Worm (Caenorhabditis elegans) whole organism, L4 larva: ENCODE results near the gene rpoa-49.

Experiments used
- ZK337.2 ChIP-seq: fragments of 200-800 bp; sonication (Bioruptor generic); IDR thresholded peaks from 2 replicates; pipeline ENCODE4 v1.3.6; 2022; ENCODE audit warnings: missing genetic modification reagents, missing genetic modification characterization, missing compliant biosample characterization
- egl-27 ChIP-seq: sonication (generic microtip); optimal IDR thresholded peaks from 3 replicates; lab custom pipeline; 2017; ENCODE audit warnings: missing biosample characterization, missing genetic modification reagents, missing genetic modification characterization
- hlh-30 ChIP-seq: sonication (generic microtip); optimal IDR thresholded peaks from 2 replicates; lab custom pipeline; 2017; ENCODE audit warnings: antibody characterized with exemption, mild to moderate bottlenecking, missing genetic modification characterization, missing compliant biosample characterization; ENCODE audit not compliant: insufficient read depth
- jun-1 ChIP-seq: fragments of 150-350 bp; optimal IDR thresholded peaks from 2 replicates; lab custom pipeline; 2014; ENCODE audit warnings: missing biosample characterization, missing genetic modification reagents, missing genetic modification characterization
- lin-15B ChIP-seq: fragments of 150-350 bp; sonication (generic microtip); optimal IDR thresholded peaks from 3 replicates; lab custom pipeline; 2014; ENCODE audit warnings: missing biosample characterization, missing genetic modification characterization
- lin-29 ChIP-seq: fragments of 200-800 bp; sonication (Bioruptor generic); IDR thresholded peaks from 2 replicates; pipeline ENCODE4 v1.3.6; 2022; ENCODE audit warnings: missing genetic modification reagents, missing genetic modification characterization, missing compliant biosample characterization
- unc-62 ChIP-seq, 3 experiments: fragments of 150-350 bp in 1 of 3; sonication (generic microtip); optimal IDR thresholded peaks in 2 of 3; peaks in 1 of 3; 1 replicate in 1 of 3; 2 replicates in 2 of 3; lab custom pipeline; 2014 to 2017; ENCODE audit warnings: missing biosample characterization in 3 of 3, missing genetic modification characterization in 3 of 3, missing genetic modification reagents in 3 of 3, missing genotype in 1 of 3
- zfp-2 ChIP-seq: sonication (generic microtip); optimal IDR thresholded peaks from 2 replicates; lab custom pipeline; 2016; ENCODE audit warnings: mild to moderate bottlenecking, missing genetic modification characterization, missing compliant biosample characterization
- zip-2 ChIP-seq: fragments of 150-350 bp; optimal IDR thresholded peaks from 2 replicates; lab custom pipeline; 2014; ENCODE audit warnings: missing biosample characterization, missing genetic modification characterization

DNA sequence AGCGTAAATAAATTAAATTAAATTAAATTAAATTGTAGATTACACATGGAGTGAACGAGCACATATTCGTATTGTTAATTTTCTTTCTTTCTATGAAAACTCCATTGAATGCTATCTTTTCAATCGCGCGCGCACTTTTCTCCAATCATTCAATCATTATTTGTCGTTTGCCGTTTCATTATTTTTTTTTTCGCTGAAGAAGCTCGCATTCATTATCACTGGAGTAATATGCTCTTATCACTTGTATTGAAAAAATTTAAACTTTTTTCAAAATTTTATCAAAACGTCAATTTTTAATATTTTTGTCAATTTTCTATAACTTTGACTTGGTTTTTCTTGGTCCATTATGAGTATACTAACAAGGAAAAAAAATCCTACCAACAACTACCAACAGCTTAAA, 20.6 kb downstream of the rpoa-49 start:
- TF ChIP-seq lin-15B (tag; lab: Kevin White, UChicago), result no peak
- no peak for TF ChIP-seq zfp-2 (tag; lab: Kevin White, UChicago)
- no peak for TF ChIP-seq hlh-30
- no peak for TF ChIP-seq zip-2
- no peak for TF ChIP-seq ZK337.2 (GFP tag; lab: Robert Waterston, UW)
- TF ChIP-seq unc-62 (GFP tag; optimal IDR thresholded peaks at IDR 0.05 in 1 of 2; lab: Kevin White, UChicago), result no peak
- no peak for TF ChIP-seq unc-62 (tag; optimal IDR thresholded peaks at IDR 0.05; lab: Kevin White, UChicago)
- TF ChIP-seq jun-1, result no peak
- TF ChIP-seq lin-29 (GFP tag; lab: Robert Waterston, UW), result no peak
- TF ChIP-seq egl-27 (tag; lab: Kevin White, UChicago), result no peak
